Fruit fly (Drosophila melanogaster): ENCODE data around the gene atms.
A peak's percentile ranks its signal among the peaks of the same experiment; 100 is the strongest.

The atms gene

DNA sequence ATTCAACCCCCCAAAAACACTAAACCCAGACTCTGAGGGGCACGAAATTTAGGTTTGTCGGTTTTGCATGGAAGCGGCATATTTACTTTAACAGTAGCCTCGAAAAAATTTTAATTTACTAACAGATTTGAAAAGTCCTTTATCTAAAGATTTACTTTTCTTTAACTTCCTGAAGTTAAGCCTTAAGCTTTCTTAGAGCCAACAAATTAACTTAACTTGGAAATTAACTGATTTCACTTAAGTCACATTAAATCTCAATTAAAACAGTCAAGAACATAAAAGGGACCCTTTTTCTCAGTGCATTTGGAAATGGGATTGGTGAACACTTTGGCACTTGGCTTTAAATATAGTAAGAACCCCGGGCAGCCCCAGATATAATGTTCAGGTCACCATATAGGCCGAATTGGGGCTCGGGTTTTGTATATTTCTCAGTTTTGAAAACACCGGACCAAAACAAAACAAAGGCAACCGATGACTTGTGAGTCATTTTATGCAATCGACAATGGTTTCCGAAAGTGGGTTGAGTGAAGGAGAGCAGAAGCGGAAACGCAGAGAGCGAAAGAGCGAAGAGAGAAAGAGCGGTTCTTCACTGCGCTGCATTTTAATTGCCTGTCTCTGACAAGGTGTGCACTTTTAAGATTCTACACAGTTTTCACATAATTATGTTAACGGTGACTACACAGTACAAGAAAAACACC is 11.2 kb upstream of the atms start (continued):
- TF ChIP-seq D19B (GFP tag; optimal IDR thresholded peaks at IDR 0.05), result no peak
- TF ChIP-seq Stat92E (GFP tag; optimal IDR thresholded peaks at IDR 0.05), result peak in 1 of 3 experiments; percentile 43
- TF ChIP-seq dpn (GFP tag; optimal IDR thresholded peaks at IDR 0.05), result no peak
- TF ChIP-seq sens (GFP tag), result peak; percentile 78
- TF ChIP-seq CG31365 (tag; optimal IDR thresholded peaks at IDR 0.05), result no peak
- peak; percentile 34 for TF ChIP-seq CG11504 (tag; optimal IDR thresholded peaks at IDR 0.05)
- TF ChIP-seq Sox100B (GFP tag; optimal IDR thresholded peaks at IDR 0.05), result peak; percentile 8
- no peak for TF ChIP-seq CG18476 (GFP tag; optimal IDR thresholded peaks at IDR 0.05)
- no peak for TF ChIP-seq ken (GFP tag; IDR thresholded peaks at IDR 0.05)
- peak; percentile 10 for TF ChIP-seq az2 (GFP tag; optimal IDR thresholded peaks at IDR 0.05)
- TF ChIP-seq CG14710 (tag; optimal IDR thresholded peaks at IDR 0.05), result peak; percentile 27
- no peak for TF ChIP-seq CG13624 (GFP tag; optimal IDR thresholded peaks at IDR 0.05)
- TF ChIP-seq CG12155 (GFP tag; optimal IDR thresholded peaks at IDR 0.05), result peak; percentile 8
- TF ChIP-seq CG2875 (GFP tag; optimal IDR thresholded peaks at IDR 0.05), result peak; percentile 7
- peak; percentile 79 to 95 for TF ChIP-seq Trl (optimal IDR thresholded peaks at IDR 0.05)
- no peak for TF ChIP-seq Trl (GFP tag; optimal IDR thresholded peaks at IDR 0.05)
- TF ChIP-seq bsh (GFP tag; optimal IDR thresholded peaks at IDR 0.05), result peak in 1 of 2 experiments; percentile 10
- TF ChIP-seq tin (GFP tag; optimal IDR thresholded peaks at IDR 0.05), result no peak
- TF ChIP-seq CG10979 (tag; optimal IDR thresholded peaks at IDR 0.05), result peak; percentile 24
- TF ChIP-seq dmrt99B (tag; optimal IDR thresholded peaks at IDR 0.05), result peak; percentile 22
- peak in 1 of 2 experiments; percentile 30 for TF ChIP-seq Hr51 (GFP tag; optimal IDR thresholded peaks at IDR 0.05)
- TF ChIP-seq Med (GFP tag), result peak; percentile 78
- TF ChIP-seq otp (GFP tag; IDR thresholded peaks at IDR 0.05), result no peak
- TF ChIP-seq Xbp1 (GFP tag; optimal IDR thresholded peaks at IDR 0.05), result peak; percentile 7
- TF ChIP-seq eve (GFP tag; optimal IDR thresholded peaks at IDR 0.05), result peak in 1 of 2 experiments; percentile 26
- TF ChIP-seq lola (GFP tag; optimal IDR thresholded peaks at IDR 0.05), result peak in 1 of 3 experiments; percentile 33
- TF ChIP-seq CG9437 (GFP tag; optimal IDR thresholded peaks at IDR 0.05), result peak; percentile 18
- no peak for TF ChIP-seq nerfin-1 (tag; optimal IDR thresholded peaks at IDR 0.05)

DNA sequence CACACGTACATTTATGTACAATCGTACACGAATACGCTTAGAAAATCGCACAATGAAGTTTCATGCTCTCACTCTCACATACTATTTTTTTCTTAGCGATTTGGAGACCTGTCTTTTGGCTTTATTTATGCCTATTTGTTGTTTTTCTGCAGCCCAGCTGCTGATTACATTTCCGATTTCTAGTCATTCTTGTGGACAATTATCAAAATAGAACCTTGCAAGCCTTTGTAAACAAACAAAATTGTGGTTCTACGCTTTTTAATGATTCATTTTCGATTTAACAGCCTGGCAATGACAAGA is 10.7 kb upstream of the atms start:
- TF ChIP-seq YL-1 (GFP tag; optimal IDR thresholded peaks at IDR 0.05), result peak; percentile 19
- peak in 1 of 2 experiments; percentile 90 for TF ChIP-seq eve (GFP tag; optimal IDR thresholded peaks at IDR 0.05)
- no peak for TF ChIP-seq ranshi (GFP tag; IDR thresholded peaks at IDR 0.05)
- peak; percentile 36 for TF ChIP-seq Vsx1 (GFP tag; optimal IDR thresholded peaks at IDR 0.05)
- no peak for TF ChIP-seq H15 (GFP tag; IDR thresholded peaks at IDR 0.05)
- TF ChIP-seq sqz (GFP tag; optimal IDR thresholded peaks at IDR 0.05), result peak; percentile 70
- TF ChIP-seq tio (GFP tag; optimal IDR thresholded peaks at IDR 0.05), result no peak
- no peak for TF ChIP-seq Neu2 (GFP tag; optimal IDR thresholded peaks at IDR 0.05; ENCODE audit: borderline replicate concordance)
- no peak for TF ChIP-seq sug (tag; optimal IDR thresholded peaks at IDR 0.05)
- TF ChIP-seq Hr51 (GFP tag; optimal IDR thresholded peaks at IDR 0.05), result no peak
- TF ChIP-seq cas (GFP tag; IDR thresholded peaks at IDR 0.05), result no peak
- TF ChIP-seq CG17385 (GFP tag; optimal IDR thresholded peaks at IDR 0.05), result no peak
- TF ChIP-seq CG10147 (GFP tag; optimal IDR thresholded peaks at IDR 0.05), result peak; percentile 11
- TF ChIP-seq CG8359 (GFP tag; optimal IDR thresholded peaks at IDR 0.05; ENCODE audit: borderline replicate concordance), result no peak
